Worm (Caenorhabditis elegans) whole organism, L2 larva: Measurements from ENCODE around the gene T20B12.3.

ENCODE experiments used
- R02D3.7 ChIP-seq: fragments of 150-350 bp; optimal IDR thresholded peaks from 2 replicates; lab custom pipeline; 2014; ENCODE audit warnings: missing biosample characterization, missing genetic modification characterization
- alr-1 ChIP-seq: fragments of 150-350 bp; optimal IDR thresholded peaks from 2 replicates; lab custom pipeline; 2014; ENCODE audit warnings: missing biosample characterization, missing genetic modification characterization
- ceh-82 ChIP-seq: fragments of 150-350 bp; optimal IDR thresholded peaks from 2 replicates; lab custom pipeline; 2014; ENCODE audit warnings: missing biosample characterization, missing genetic modification characterization
- egl-27 ChIP-seq: sonication (generic microtip); optimal IDR thresholded peaks from 3 replicates; lab custom pipeline; 2017; ENCODE audit warnings: missing biosample characterization, missing genetic modification reagents, missing genetic modification characterization
- elt-3 ChIP-seq: sonication (generic microtip); optimal IDR thresholded peaks from 2 replicates; lab custom pipeline; 2017; ENCODE audit warnings: missing biosample characterization, missing genetic modification characterization
- lsy-2 ChIP-seq, 2 experiments: fragments of 150-350 bp in 1 of 2; sonication (generic microtip) in 1 of 2; optimal IDR thresholded peaks; 2 replicates each; lab custom pipeline; 2014 to 2017; ENCODE audit warnings: missing biosample characterization in 2 of 2, missing genetic modification characterization in 2 of 2
- nhr-11 ChIP-seq: fragments of 150-350 bp; optimal IDR thresholded peaks from 2 replicates; lab custom pipeline; 2014; ENCODE audit warnings: missing biosample characterization, missing genetic modification characterization
- nhr-237 ChIP-seq: fragments of 150-350 bp; optimal IDR thresholded peaks from 2 replicates; lab custom pipeline; 2014; ENCODE audit warnings: missing biosample characterization, missing genetic modification characterization
- skn-1 ChIP-seq: sonication (generic microtip); optimal IDR thresholded peaks from 2 replicates; lab custom pipeline; 2017; ENCODE audit warnings: missing biosample characterization, missing genetic modification characterization

ce11 chrIII:7397196-7397595 is 15.3 kb downstream of the T20B12.3 start:
- TF ChIP-seq nhr-237 (tag; lab: Kevin White, UChicago) = no peak
- TF ChIP-seq lsy-2 (tag; optimal IDR thresholded peaks at IDR 0.05; lab: Kevin White, UChicago) = peak in 1 of 2 experiments; percentile 28
- no peak for TF ChIP-seq R02D3.7
- TF ChIP-seq ceh-82 (tag; lab: Kevin White, UChicago) = no peak
- TF ChIP-seq nhr-11 = no peak
- no peak for TF ChIP-seq egl-27 (tag; lab: Kevin White, UChicago)
- TF ChIP-seq elt-3 (tag; lab: Kevin White, UChicago) = no peak
- no peak for TF ChIP-seq alr-1 (tag; lab: Kevin White, UChicago)
- TF ChIP-seq skn-1 = no peak
